Fruit fly (Drosophila melanogaster) whole organism, prepupa: ENCODE data around the gene Tet.
A peak's percentile ranks its signal among the peaks of the same experiment; 100 is the strongest.

ENCODE experiments used
- CG10631 ChIP-seq: fragments of 200-800 bp; sonication (Bioruptor generic); optimal IDR thresholded peaks from 2 replicates; lab custom pipeline; 2016; ENCODE audit warnings: missing biosample characterization, missing genetic modification characterization
- CG10669 ChIP-seq: fragments of 200-800 bp; sonication (Bioruptor generic); optimal IDR thresholded peaks from 3 replicates; lab custom pipeline; 2018; ENCODE audit warnings: missing biosample characterization, mild to moderate bottlenecking, missing genetic modification characterization, moderate library complexity
- CG11294 ChIP-seq: fragments of 200-800 bp; sonication (Bioruptor generic); IDR thresholded peaks from 2 replicates; pipeline ENCODE4 v1.3.6; 2022; ENCODE audit warnings: missing biosample characterization, missing genetic modification characterization
- CG11762 ChIP-seq: fragments of 200-800 bp; sonication (Bioruptor generic); optimal IDR thresholded peaks from 3 replicates; lab custom pipeline; 2016; ENCODE audit warnings: missing biosample characterization, missing genetic modification characterization; ENCODE audit not compliant: insufficient read depth
- CG11902 ChIP-seq: fragments of 200-800 bp; sonication (Bioruptor generic); optimal IDR thresholded peaks from 3 replicates; lab custom pipeline; 2016; ENCODE audit warnings: missing biosample characterization, missing genetic modification characterization
- CG15336 ChIP-seq: fragments of 200-800 bp; sonication (Bioruptor generic); IDR thresholded peaks from 2 replicates; pipeline ENCODE4 v1.3.6; 2022; ENCODE audit warnings: missing biosample characterization, missing genetic modification characterization
- CG16779 ChIP-seq: fragments of 200-800 bp; sonication (Bioruptor generic); optimal IDR thresholded peaks from 3 replicates; lab custom pipeline; 2017; ENCODE audit warnings: missing biosample characterization, mild to moderate bottlenecking, missing genetic modification characterization
- CG3032 ChIP-seq: fragments of 200-800 bp; optimal IDR thresholded peaks from 2 replicates; lab custom pipeline; 2019; ENCODE audit warnings: missing biosample characterization, mild to moderate bottlenecking, missing genetic modification characterization, moderate library complexity
- CG31627 ChIP-seq: fragments of 200-800 bp; sonication (Bioruptor generic); optimal IDR thresholded peaks from 3 replicates; lab custom pipeline; 2016; ENCODE audit warnings: missing biosample characterization, missing genetic modification characterization
- CG32006 ChIP-seq: fragments of 200-800 bp; sonication (Bioruptor generic); optimal IDR thresholded peaks from 3 replicates; lab custom pipeline; 2017; ENCODE audit warnings: missing biosample characterization, mild to moderate bottlenecking, missing genetic modification characterization
- CG34406 ChIP-seq: fragments of 200-800 bp; sonication (Bioruptor generic); optimal IDR thresholded peaks from 3 replicates; lab custom pipeline; 2016; ENCODE audit warnings: missing biosample characterization, missing genetic modification characterization
- CG3919 ChIP-seq: fragments of 200-800 bp; sonication (Bioruptor generic); optimal IDR thresholded peaks from 3 replicates; lab custom pipeline; 2016; ENCODE audit warnings: missing biosample characterization, missing genetic modification characterization
- CG6163 ChIP-seq: fragments of 200-800 bp; sonication (Bioruptor generic); IDR thresholded peaks from 3 replicates; pipeline ENCODE4 v1.3.6; 2022; ENCODE audit warnings: missing biosample characterization, missing genetic modification characterization
- CG6276 ChIP-seq: fragments of 200-800 bp; sonication (Bioruptor generic); optimal IDR thresholded peaks from 2 replicates; lab custom pipeline; 2017; ENCODE audit warnings: missing biosample characterization, mild to moderate bottlenecking, missing genetic modification characterization
- CG6854 ChIP-seq: fragments of 200-800 bp; sonication (Bioruptor generic); optimal IDR thresholded peaks from 2 replicates; lab custom pipeline; 2017; ENCODE audit warnings: missing biosample characterization, mild to moderate bottlenecking, missing genetic modification characterization
- CG8119 ChIP-seq: fragments of 200-800 bp; sonication (Bioruptor generic); IDR thresholded peaks from 3 replicates; pipeline ENCODE4 v1.3.6; 2022; ENCODE audit warnings: missing biosample characterization, missing genetic modification characterization
- CG8319 ChIP-seq: fragments of 200-800 bp; sonication (Bioruptor generic); optimal IDR thresholded peaks from 3 replicates; lab custom pipeline; 2016; ENCODE audit warnings: missing biosample characterization, missing genetic modification characterization
- Eip75B ChIP-seq: fragments of 200-800 bp; sonication (Bioruptor generic); optimal IDR thresholded peaks from 3 replicates; lab custom pipeline; 2016; ENCODE audit warnings: missing biosample characterization, missing genetic modification characterization
- Eip78C ChIP-seq: fragments of 200-800 bp; sonication (Bioruptor generic); peaks from one replicate; lab custom pipeline; 2016; ENCODE audit warnings: missing biosample characterization, missing genetic modification characterization
- Ets96B ChIP-seq: fragments of 200-800 bp; optimal IDR thresholded peaks from 2 replicates; lab custom pipeline; 2019; ENCODE audit warnings: missing biosample characterization, mild to moderate bottlenecking, missing genetic modification characterization, moderate library complexity
- Gug ChIP-seq: fragments of 200-800 bp; sonication (Bioruptor generic); IDR thresholded peaks from 2 replicates; pipeline ENCODE4 v1.3.6; 2022; ENCODE audit warnings: missing biosample characterization, missing genetic modification characterization
- Hr38 ChIP-seq: sonication (Bioruptor generic); optimal IDR thresholded peaks from 2 replicates; lab custom pipeline; 2016; ENCODE audit warnings: missing biosample characterization, missing genetic modification characterization
- Hr39 ChIP-seq: fragments of 200-800 bp; sonication (Bioruptor generic); optimal IDR thresholded peaks from 2 replicates; lab custom pipeline; 2016; ENCODE audit warnings: missing biosample characterization, missing genetic modification characterization
- Hr4 ChIP-seq: fragments of 200-800 bp; sonication (Bioruptor generic); optimal IDR thresholded peaks from 3 replicates; lab custom pipeline; 2016; ENCODE audit warnings: missing biosample characterization, missing genetic modification characterization
- Lpt ChIP-seq: fragments of 200-800 bp; sonication (Bioruptor generic); optimal IDR thresholded peaks from 3 replicates; lab custom pipeline; 2016; ENCODE audit warnings: missing biosample characterization, missing genetic modification characterization
- OdsH ChIP-seq: fragments of 200-800 bp; sonication (Bioruptor generic); optimal IDR thresholded peaks from 3 replicates; lab custom pipeline; 2016; ENCODE audit warnings: missing biosample characterization, missing genetic modification characterization
- Smox ChIP-seq: fragments of 200-800 bp; sonication (Bioruptor generic); optimal IDR thresholded peaks from 3 replicates; lab custom pipeline; 2016; ENCODE audit warnings: missing biosample characterization, missing genetic modification characterization
- Sox14 ChIP-seq: fragments of 200-800 bp; sonication (Bioruptor generic); optimal IDR thresholded peaks from 3 replicates; lab custom pipeline; 2016; ENCODE audit warnings: missing biosample characterization, missing genetic modification characterization
- Sox15 ChIP-seq: fragments of 200-800 bp; sonication (Bioruptor generic); optimal IDR thresholded peaks from 3 replicates; lab custom pipeline; 2016; ENCODE audit warnings: missing biosample characterization, missing genetic modification characterization
- acj6 ChIP-seq: fragments of 200-800 bp; sonication (Bioruptor generic); optimal IDR thresholded peaks from 3 replicates; lab custom pipeline; 2016; ENCODE audit warnings: missing biosample characterization, missing genetic modification characterization
- dsx ChIP-seq: fragments of 200-800 bp; optimal IDR thresholded peaks from 3 replicates; lab custom pipeline; 2019; ENCODE audit warnings: missing biosample characterization, mild to moderate bottlenecking, missing genetic modification characterization, moderate library complexity; ENCODE audit not compliant: poor library complexity, severe bottlenecking
- eg ChIP-seq: fragments of 200-800 bp; sonication (Bioruptor generic); IDR thresholded peaks from 3 replicates; pipeline ENCODE4 v1.3.6; 2022; ENCODE audit warnings: missing biosample characterization, missing genetic modification characterization
- esn ChIP-seq: fragments of 200-800 bp; sonication (Bioruptor generic); optimal IDR thresholded peaks from 2 replicates; lab custom pipeline; 2016; ENCODE audit warnings: missing biosample characterization, mild to moderate bottlenecking, missing genetic modification characterization, moderate library complexity
- fd85E ChIP-seq: fragments of 200-800 bp; sonication (Bioruptor generic); optimal IDR thresholded peaks from 3 replicates; lab custom pipeline; 2016; ENCODE audit warnings: missing biosample characterization, missing genetic modification characterization
- fkh ChIP-seq: fragments of 200-800 bp; sonication (Bioruptor generic); optimal IDR thresholded peaks from 3 replicates; lab custom pipeline; 2017; ENCODE audit warnings: missing biosample characterization, mild to moderate bottlenecking, missing genetic modification characterization, moderate library complexity
- lz ChIP-seq: fragments of 200-800 bp; sonication (Bioruptor generic); optimal IDR thresholded peaks from 3 replicates; lab custom pipeline; 2016; ENCODE audit warnings: missing biosample characterization, missing genetic modification characterization
- net ChIP-seq: fragments of 200-800 bp; sonication (Bioruptor generic); optimal IDR thresholded peaks from 3 replicates; lab custom pipeline; 2016; ENCODE audit warnings: missing biosample characterization, missing genetic modification characterization
- ss ChIP-seq, 2 experiments: fragments of 200-800 bp; sonication (Bioruptor generic); optimal IDR thresholded peaks; 2 replicates in 1 of 2; 3 replicates in 1 of 2; lab custom pipeline; 2017 to 2018; ENCODE audit warnings: mild to moderate bottlenecking in 2 of 2, missing biosample characterization in 2 of 2, missing genetic modification characterization in 2 of 2, moderate library complexity in 1 of 2
- svp ChIP-seq: fragments of 200-800 bp; sonication (Bioruptor generic); peaks from one replicate; lab custom pipeline; 2016; ENCODE audit warnings: missing biosample characterization, missing genetic modification characterization
- topi ChIP-seq: fragments of 200-800 bp; sonication (Bioruptor generic); optimal IDR thresholded peaks from 3 replicates; lab custom pipeline; 2016; ENCODE audit warnings: missing biosample characterization, missing genetic modification characterization

Tet gene

DNA sequence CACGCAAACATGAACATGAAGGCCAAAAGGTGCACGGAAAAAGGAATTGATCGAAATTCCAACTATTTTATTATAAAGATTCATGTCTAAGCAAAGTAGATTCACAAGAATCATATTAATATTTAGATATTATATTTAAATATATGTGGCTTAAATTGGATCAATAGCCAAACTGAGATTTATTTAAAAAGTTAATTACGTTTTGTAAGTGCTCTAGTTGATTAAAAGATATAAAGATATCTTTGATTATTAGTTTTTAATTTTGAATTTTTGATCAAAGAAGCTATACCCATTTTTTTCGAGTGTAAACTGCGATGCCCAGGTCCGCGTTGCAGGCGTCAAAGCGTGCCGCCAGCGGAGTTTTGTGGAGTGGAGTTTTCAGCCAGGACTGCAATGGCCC, 30.0 kb downstream of the Tet start (continued):
- TF ChIP-seq Lpt (no peak), acj6 (GFP tag; lab: Kevin White, UChicago) (peak; percentile 21), Sox15 (GFP tag; lab: Kevin White, UChicago) (no peak), Hr38 (GFP tag; lab: Kevin White, UChicago) (no peak), Sox14 (GFP tag; lab: Kevin White, UChicago) (no peak), CG11902 (GFP tag; lab: Kevin White, UChicago) (no peak), CG16779 (no peak), Ets96B (peak; percentile 56), CG11762 (GFP tag; lab: Kevin White, UChicago) (no peak), CG15336 (GFP tag; lab: Robert Waterston, UW) (0 out of 2 replicates have a peak, but pooled peaks have one; percentile 19), CG34406 (peak; percentile 28), topi (GFP tag; lab: Kevin White, UChicago) (no peak), net (GFP tag; lab: Kevin White, UChicago) (no peak), fd85E (GFP tag; lab: Kevin White, UChicago) (no peak), Smox (GFP tag; lab: Kevin White, UChicago) (no peak)
- TF ChIP-seq, all 60 proteins: peak for 23

DNA sequence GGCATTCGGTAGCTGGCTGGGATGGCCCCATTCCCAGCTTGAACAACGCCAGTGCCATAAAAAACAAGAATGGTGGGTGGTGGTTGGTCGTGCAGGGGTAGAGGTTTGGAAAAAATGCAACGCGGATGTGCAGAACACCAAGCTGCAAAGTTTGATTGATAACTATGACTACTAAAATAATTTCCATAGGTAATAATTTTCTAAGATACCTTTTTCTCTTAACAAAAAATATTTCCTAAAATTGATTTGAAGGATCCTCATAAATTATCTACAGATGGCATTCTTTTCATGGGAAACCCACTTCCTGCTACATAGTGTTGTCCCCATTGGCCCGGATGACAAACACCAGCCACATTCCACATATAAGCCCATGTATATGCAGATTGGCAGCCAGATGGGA, 30.7 kb downstream of the Tet start:
- TF ChIP-seq eg (GFP tag; lab: Robert Waterston, UW) (peak; percentile 58), fd85E (GFP tag; lab: Kevin White, UChicago) (no peak), CG6163 (GFP tag; lab: Robert Waterston, UW) (peak; percentile 61), Sox15 (GFP tag; lab: Kevin White, UChicago) (no peak), acj6 (GFP tag; lab: Kevin White, UChicago) (no peak), CG8319 (GFP tag; lab: Kevin White, UChicago) (no peak), Eip75B (GFP tag; lab: Kevin White, UChicago) (no peak), CG3032 (tag; lab: Kevin White, UChicago) (peak; percentile 22), fkh (GFP tag; lab: Kevin White, UChicago) (no peak), CG34406 (peak; percentile 17), CG6276 (GFP tag; lab: Kevin White, UChicago) (peak; percentile 4), OdsH (GFP tag; lab: Kevin White, UChicago) (peak; percentile 25), Hr4 (GFP tag; lab: Kevin White, UChicago) (peak; percentile 33), ss (GFP tag; optimal IDR thresholded peaks at IDR 0.05; lab: Kevin White, UChicago) (no peak), CG6854 (GFP tag; lab: Kevin White, UChicago) (no peak), Ets96B (peak; percentile 48), CG8119 (GFP tag; lab: Robert Waterston, UW) (peak; percentile 36; the same call in 1 of the 3 replicates), topi (GFP tag; lab: Kevin White, UChicago) (peak; percentile 20), lz (GFP tag; lab: Kevin White, UChicago) (no peak), Lpt (peak; percentile 34), CG11294 (GFP tag; lab: Robert Waterston, UW) (no peak), CG32006 (GFP tag; lab: Kevin White, UChicago) (peak; percentile 47), CG3919 (GFP tag; lab: Kevin White, UChicago) (peak; percentile 27), CG10631 (peak; percentile 36), Hr39 (GFP tag; lab: Kevin White, UChicago) (no peak), CG10669 (GFP tag; lab: Kevin White, UChicago) (peak; percentile 26), CG15336 (GFP tag; lab: Robert Waterston, UW) (peak; percentile 65; the same call in 1 of the 2 replicates), svp (GFP tag; lab: Kevin White, UChicago) (peak; percentile 70), CG31627 (GFP tag; lab: Kevin White, UChicago) (no peak), Eip78C (GFP tag; lab: Kevin White, UChicago) (peak; percentile 89), dsx (GFP tag; lab: Kevin White, UChicago) (peak; percentile 22), esn (no peak), Gug (GFP tag; lab: Robert Waterston, UW) (peak; percentile 29; the same call in 1 of the 2 replicates)
